Worm (Caenorhabditis elegans) whole organism, late embryonic: Measurements from ENCODE around the gene ZC13.2.

Experiments used
- C08G9.2 ChIP-seq: sonication (generic microtip); optimal IDR thresholded peaks from 2 replicates; lab custom pipeline; 2016; ENCODE audit warnings: mild to moderate bottlenecking, missing genetic modification characterization, moderate library complexity, missing compliant biosample characterization
- C38D4.7 ChIP-seq: fragments of 200-800 bp; sonication (Bioruptor generic); optimal IDR thresholded peaks from 2 replicates; lab custom pipeline; 2018; ENCODE audit warnings: mild to moderate bottlenecking, missing genetic modification characterization, moderate library complexity, missing compliant biosample characterization
- K09A11.1 ChIP-seq: sonication (generic microtip); optimal IDR thresholded peaks from 2 replicates; lab custom pipeline; 2017; ENCODE audit warnings: antibody characterized with exemption, mild to moderate bottlenecking, missing genetic modification characterization, missing compliant biosample characterization; ENCODE audit not compliant: insufficient read depth
- ahr-1 ChIP-seq: sonication (generic microtip); optimal IDR thresholded peaks from 2 replicates; lab custom pipeline; 2016; ENCODE audit warnings: missing genetic modification characterization, missing compliant biosample characterization
- ama-1 ChIP-seq: fragments of 150-350 bp; optimal IDR thresholded peaks from 2 replicates; lab custom pipeline; 2014
- ceh-14 ChIP-seq: sonication (generic microtip); optimal IDR thresholded peaks from 2 replicates; lab custom pipeline; 2016; ENCODE audit warnings: missing genotype, missing genetic modification characterization, missing compliant biosample characterization
- ceh-19 ChIP-seq: fragments of 200-800 bp; sonication (Bioruptor generic); optimal IDR thresholded peaks from 2 replicates; lab custom pipeline; 2018; ENCODE audit warnings: mild to moderate bottlenecking, missing genetic modification characterization, missing compliant biosample characterization
- ceh-22 ChIP-seq: sonication (generic microtip); optimal IDR thresholded peaks from 2 replicates; lab custom pipeline; 2017; ENCODE audit warnings: missing biosample characterization, missing genetic modification characterization
- ceh-24 ChIP-seq: sonication (generic microtip); optimal IDR thresholded peaks from 2 replicates; lab custom pipeline; 2016; ENCODE audit warnings: mild to moderate bottlenecking, missing genetic modification characterization, missing compliant biosample characterization
- ceh-30 ChIP-seq: fragments of 150-350 bp; optimal IDR thresholded peaks from 2 replicates; lab custom pipeline; 2014; ENCODE audit warnings: missing biosample characterization, missing genetic modification characterization
- ceh-31 ChIP-seq: sonication (generic microtip); optimal IDR thresholded peaks from 2 replicates; lab custom pipeline; 2016; ENCODE audit warnings: missing genetic modification characterization, missing compliant biosample characterization
- ceh-34 ChIP-seq: sonication (generic microtip); optimal IDR thresholded peaks from 2 replicates; lab custom pipeline; 2016; ENCODE audit warnings: mild to moderate bottlenecking, missing genetic modification characterization, missing compliant biosample characterization
- ceh-9 ChIP-seq: sonication (generic microtip); optimal IDR thresholded peaks from 2 replicates; lab custom pipeline; 2016; ENCODE audit warnings: mild to moderate bottlenecking, missing genetic modification characterization, inconsistent platforms, missing compliant biosample characterization
- dmd-4 ChIP-seq: sonication (generic microtip); optimal IDR thresholded peaks from 2 replicates; lab custom pipeline; 2016; ENCODE audit warnings: borderline replicate concordance, missing genetic modification characterization, missing compliant biosample characterization
- dve-1 ChIP-seq: sonication (generic microtip); optimal IDR thresholded peaks from 2 replicates; lab custom pipeline; 2017; ENCODE audit warnings: antibody characterized with exemption, mild to moderate bottlenecking, missing genetic modification characterization, missing compliant biosample characterization
- elt-2 ChIP-seq: sonication (generic microtip); optimal IDR thresholded peaks from 2 replicates; lab custom pipeline; 2016; ENCODE audit warnings: missing genetic modification reagents, missing genetic modification characterization, missing compliant biosample characterization
- fkh-10 ChIP-seq: fragments of 150-350 bp; optimal IDR thresholded peaks from 2 replicates; lab custom pipeline; 2014; ENCODE audit warnings: missing biosample characterization, missing genetic modification reagents, missing genetic modification characterization
- gmeb-2 ChIP-seq: sonication (generic microtip); optimal IDR thresholded peaks from 2 replicates; lab custom pipeline; 2016; ENCODE audit warnings: missing genetic modification characterization, inconsistent platforms, missing compliant biosample characterization
- hlh-13 ChIP-seq: fragments of 200-800 bp; sonication (Bioruptor generic); optimal IDR thresholded peaks from 2 replicates; lab custom pipeline; 2018; ENCODE audit warnings: mild to moderate bottlenecking, missing genetic modification characterization, missing compliant biosample characterization
- hlh-30 ChIP-seq: sonication (generic microtip); optimal IDR thresholded peaks from 2 replicates; lab custom pipeline; 2017; ENCODE audit warnings: antibody characterized with exemption, missing genetic modification characterization, missing compliant biosample characterization; ENCODE audit not compliant: insufficient read depth
- hlh-6 ChIP-seq: sonication (generic microtip); optimal IDR thresholded peaks from 2 replicates; lab custom pipeline; 2016; ENCODE audit warnings: missing genotype, missing genetic modification characterization, missing compliant biosample characterization
- hlh-8 ChIP-seq: sonication (generic microtip); optimal IDR thresholded peaks from 2 replicates; lab custom pipeline; 2016; ENCODE audit warnings: missing genotype, missing genetic modification characterization, missing compliant biosample characterization
- lin-11 ChIP-seq: fragments of 200-800 bp; sonication (Bioruptor generic); optimal IDR thresholded peaks from 2 replicates; lab custom pipeline; 2018; ENCODE audit warnings: mild to moderate bottlenecking, missing genetic modification characterization, missing compliant biosample characterization
- mec-3 ChIP-seq: sonication (generic microtip); optimal IDR thresholded peaks from 2 replicates; lab custom pipeline; 2016; ENCODE audit warnings: borderline replicate concordance, missing genetic modification characterization, missing compliant biosample characterization
- nfya-1 ChIP-seq: sonication (generic microtip); optimal IDR thresholded peaks from 2 replicates; lab custom pipeline; 2017; ENCODE audit warnings: missing genetic modification characterization, mild to moderate bottlenecking, missing compliant biosample characterization, antibody characterized with exemption, moderate library complexity
- nhr-11 ChIP-seq: fragments of 150-350 bp; optimal IDR thresholded peaks from 2 replicates; lab custom pipeline; 2014; ENCODE audit warnings: missing biosample characterization, missing genetic modification characterization
- nhr-232 ChIP-seq: sonication (generic microtip); optimal IDR thresholded peaks from 2 replicates; lab custom pipeline; 2016; ENCODE audit warnings: missing genetic modification characterization, missing compliant biosample characterization
- pag-3 ChIP-seq: sonication (generic microtip); optimal IDR thresholded peaks from 2 replicates; lab custom pipeline; 2016; ENCODE audit warnings: missing compliant biosample characterization, missing genetic modification characterization, borderline replicate concordance
- pat-9 ChIP-seq: fragments of 200-800 bp; sonication (Bioruptor generic); optimal IDR thresholded peaks from 2 replicates; lab custom pipeline; 2018; ENCODE audit warnings: mild to moderate bottlenecking, missing genetic modification characterization, moderate library complexity, missing compliant biosample characterization
- pha-2 ChIP-seq: sonication (generic microtip); optimal IDR thresholded peaks from 2 replicates; lab custom pipeline; 2017; ENCODE audit warnings: mild to moderate bottlenecking, missing genetic modification characterization, missing compliant biosample characterization
- pros-1 ChIP-seq: fragments of 150-350 bp; optimal IDR thresholded peaks from 2 replicates; lab custom pipeline; 2014; ENCODE audit warnings: missing biosample characterization, missing genetic modification reagents, missing genetic modification characterization
- ref-2 ChIP-seq: sonication (generic microtip); optimal IDR thresholded peaks from 2 replicates; lab custom pipeline; 2016; ENCODE audit warnings: missing genetic modification characterization, missing compliant biosample characterization
- rnt-1 ChIP-seq: sonication (generic microtip); optimal IDR thresholded peaks from 2 replicates; lab custom pipeline; 2016; ENCODE audit warnings: missing genetic modification characterization, missing compliant biosample characterization
- sdc-2 ChIP-seq: sonication (generic microtip); optimal IDR thresholded peaks from 2 replicates; lab custom pipeline; 2016; ENCODE audit warnings: missing genotype, missing genetic modification characterization, missing compliant biosample characterization
- sox-2 ChIP-seq: fragments of 200-800 bp; sonication (Bioruptor generic); IDR thresholded peaks from 2 replicates; pipeline ENCODE4 v1.3.6; 2022; ENCODE audit warnings: missing genetic modification reagents, missing genetic modification characterization, missing compliant biosample characterization
- syd-9 ChIP-seq: sonication (generic microtip); optimal IDR thresholded peaks from 2 replicates; lab custom pipeline; 2016; ENCODE audit warnings: mild to moderate bottlenecking, missing genetic modification characterization, moderate library complexity, missing compliant biosample characterization
- tbx-2 ChIP-seq: sonication (generic microtip); optimal IDR thresholded peaks from 2 replicates; lab custom pipeline; 2016; ENCODE audit warnings: missing genetic modification characterization, missing compliant biosample characterization
- unc-42 ChIP-seq: sonication (generic microtip); optimal IDR thresholded peaks from 2 replicates; lab custom pipeline; 2016; ENCODE audit warnings: missing genotype, missing genetic modification characterization, missing compliant biosample characterization
- unc-55 ChIP-seq: sonication (generic microtip); optimal IDR thresholded peaks from 2 replicates; lab custom pipeline; 2017; ENCODE audit warnings: missing biosample characterization, missing genetic modification reagents, missing genetic modification characterization
- unc-86 ChIP-seq: sonication (generic microtip); optimal IDR thresholded peaks from 2 replicates; lab custom pipeline; 2016; ENCODE audit warnings: missing genetic modification characterization, missing compliant biosample characterization
- ztf-16 ChIP-seq: sonication (generic microtip); optimal IDR thresholded peaks from 2 replicates; lab custom pipeline; 2017; ENCODE audit warnings: missing genetic modification characterization, missing compliant biosample characterization

The ZC13.2 gene

ce11 chrX:871020-871419 is 9.4 kb upstream of the ZC13.2 start, which contains the start of gene lgl-1:
TSS of gene lgl-1 (minus strand) at chrX:871089.
- TF ChIP-seq C38D4.7 (GFP tag; lab: Kevin White, UChicago) (no peak), dmd-4 (tag; lab: Kevin White, UChicago) (no peak), ceh-22 (tag; lab: Kevin White, UChicago) (no peak), pat-9 (tag; lab: Kevin White, UChicago) (no peak), nhr-11 (no peak), dve-1 (tag; lab: Kevin White, UChicago) (no peak), fkh-10 (GFP tag; lab: Kevin White, UChicago) (peak; percentile 4), ceh-31 (tag; lab: Kevin White, UChicago) (peak; percentile 85), hlh-30 (tag; lab: Kevin White, UChicago) (peak; percentile 9), nfya-1 (tag; lab: Kevin White, UChicago) (peak; percentile 39), sdc-2 (peak; percentile 75), pros-1 (tag; lab: Kevin White, UChicago) (peak; percentile 37), K09A11.1 (peak; percentile 43), ceh-14 (no peak), ceh-24 (no peak), tbx-2 (tag; lab: Kevin White, UChicago) (peak; percentile 73), ahr-1 (no peak), ceh-9 (tag; lab: Kevin White, UChicago) (no peak), lin-11 (no peak), ztf-16 (tag; lab: Kevin White, UChicago) (no peak), ceh-19 (GFP tag; lab: Kevin White, UChicago) (peak; percentile 36), hlh-6 (tag; lab: Kevin White, UChicago) (peak; percentile 22), unc-42 (tag; lab: Kevin White, UChicago) (peak; percentile 27), unc-86 (tag; lab: Kevin White, UChicago) (no peak), elt-2 (tag; lab: Kevin White, UChicago) (peak; percentile 14), ceh-34 (peak; percentile 63), pha-2 (tag; lab: Kevin White, UChicago) (peak; percentile 17), mec-3 (no peak), sox-2 (GFP tag; lab: Robert Waterston, UW) (peak; percentile 37; the same call in 1 of the 2 replicates), hlh-8 (tag; lab: Kevin White, UChicago) (peak; percentile 16), rnt-1 (tag; lab: Kevin White, UChicago) (peak; percentile 30), syd-9 (tag; lab: Kevin White, UChicago) (no peak), C08G9.2 (tag; lab: Kevin White, UChicago) (peak; percentile 27), unc-55 (GFP tag; lab: Kevin White, UChicago) (peak; percentile 46), ref-2 (tag; lab: Kevin White, UChicago) (peak; percentile 69)
- TF ChIP-seq, all 69 proteins: peak for 20

- TF ChIP-seq hlh-13 (no peak), ceh-9 (tag; lab: Kevin White, UChicago) (no peak), unc-42 (tag; lab: Kevin White, UChicago) (no peak), dmd-4 (tag; lab: Kevin White, UChicago) (no peak), ceh-30 (no peak), C38D4.7 (GFP tag; lab: Kevin White, UChicago) (no peak), ceh-19 (GFP tag; lab: Kevin White, UChicago) (no peak), gmeb-2 (no peak), tbx-2 (tag; lab: Kevin White, UChicago) (no peak), pag-3 (tag; lab: Kevin White, UChicago) (no peak), nhr-232 (no peak), ama-1 (lab: Kevin White, UChicago) (no peak), ref-2 (tag; lab: Kevin White, UChicago) (no peak)
Measured at ce11 chrX:871957-872715, 8.3 kb upstream of the ZC13.2 start, which contains the start of gene F56F10.1. TSS of gene F56F10.1 (plus strand) at chrX:872603.
